Fruit fly (Drosophila melanogaster) whole organism, embryonic: ENCODE data around the gene Hn.

Experiments
- Antp ChIP-seq: fragments of 200-800 bp; sonication (Bioruptor generic); optimal IDR thresholded peaks from 3 replicates; lab custom pipeline; 2016; ENCODE audit warnings: missing biosample characterization, missing genetic modification characterization
- Bdp1 ChIP-seq: fragments of 200-800 bp; sonication (Bioruptor generic); optimal IDR thresholded peaks from 3 replicates; lab custom pipeline; 2016; ENCODE audit warnings: missing biosample characterization, missing genetic modification characterization
- BtbVII ChIP-seq: fragments of 200-800 bp; sonication (Bioruptor generic); optimal IDR thresholded peaks from 3 replicates; lab custom pipeline; 2017; ENCODE audit warnings: missing biosample characterization, mild to moderate bottlenecking, missing genetic modification characterization
- C15 ChIP-seq: fragments of 200-800 bp; sonication (Bioruptor generic); IDR thresholded peaks from 3 replicates; pipeline ENCODE4 v1.3.6; 2022; ENCODE audit warnings: missing biosample characterization, missing genetic modification characterization
- CG10654 ChIP-seq: fragments of 200-800 bp; sonication (Bioruptor generic); optimal IDR thresholded peaks from 2 replicates; lab custom pipeline; 2016; ENCODE audit warnings: missing biosample characterization, missing genetic modification characterization
- CG10959 ChIP-seq: fragments of 200-800 bp; sonication (Bioruptor generic); IDR thresholded peaks from 2 replicates; pipeline ENCODE4 v1.3.6; 2022; ENCODE audit warnings: missing biosample characterization, missing genetic modification characterization
- CG12071 ChIP-seq: fragments of 200-800 bp; sonication (Bioruptor generic); optimal IDR thresholded peaks from 3 replicates; lab custom pipeline; 2018; ENCODE audit warnings: missing biosample characterization, mild to moderate bottlenecking, missing genetic modification characterization
- CG12744 ChIP-seq: fragments of 200-800 bp; sonication (Bioruptor generic); optimal IDR thresholded peaks from 2 replicates; lab custom pipeline; 2016; ENCODE audit warnings: missing biosample characterization, missing genetic modification characterization
- CG12769 ChIP-seq: fragments of 200-800 bp; sonication (Bioruptor generic); optimal IDR thresholded peaks from 2 replicates; lab custom pipeline; 2019; ENCODE audit warnings: missing biosample characterization, mild to moderate bottlenecking, missing genetic modification characterization, moderate library complexity
- CG14014 ChIP-seq: fragments of 200-800 bp; sonication (Bioruptor generic); IDR thresholded peaks from 2 replicates; pipeline ENCODE4 v1.3.6; 2022; ENCODE audit warnings: missing biosample characterization, missing genetic modification characterization
- CG15514 ChIP-seq: fragments of 200-800 bp; sonication (Bioruptor generic); optimal IDR thresholded peaks from 3 replicates; lab custom pipeline; 2017; ENCODE audit warnings: missing biosample characterization, missing genetic modification characterization, mild to moderate bottlenecking, moderate library complexity, missing genetic modification reagents
- CG18619 ChIP-seq: fragments of 200-800 bp; sonication (Bioruptor generic); optimal IDR thresholded peaks from 3 replicates; lab custom pipeline; 2017; ENCODE audit warnings: missing biosample characterization, mild to moderate bottlenecking, missing genetic modification characterization
- CG2116 ChIP-seq: fragments of 200-800 bp; sonication (Bioruptor generic); optimal IDR thresholded peaks from 3 replicates; lab custom pipeline; 2018; ENCODE audit warnings: missing biosample characterization, mild to moderate bottlenecking, missing genetic modification characterization
- CG2120 ChIP-seq: fragments of 200-800 bp; sonication (Bioruptor generic); optimal IDR thresholded peaks from 3 replicates; lab custom pipeline; 2016; ENCODE audit warnings: missing biosample characterization, missing genetic modification characterization
- CG31441 ChIP-seq: fragments of 200-800 bp; sonication (Bioruptor generic); IDR thresholded peaks from 2 replicates; pipeline ENCODE4 v1.3.6; 2022; ENCODE audit warnings: missing biosample characterization, missing genetic modification characterization
- CG3407 ChIP-seq: fragments of 200-800 bp; sonication (Bioruptor generic); optimal IDR thresholded peaks from 2 replicates; lab custom pipeline; 2018; ENCODE audit warnings: missing biosample characterization, mild to moderate bottlenecking, missing genetic modification characterization
- CG7745 ChIP-seq: fragments of 200-800 bp; sonication (Bioruptor generic); optimal IDR thresholded peaks from 2 replicates; lab custom pipeline; 2018; ENCODE audit warnings: missing biosample characterization, mild to moderate bottlenecking, missing genetic modification characterization, moderate library complexity
- CG8478 ChIP-seq: fragments of >200 bp; optimal IDR thresholded peaks from 2 replicates; lab custom pipeline; 2018
- CG8765 ChIP-seq: fragments of 200-800 bp; sonication (Bioruptor generic); IDR thresholded peaks from 2 replicates; pipeline ENCODE4 v1.3.6; 2022; ENCODE audit warnings: missing biosample characterization, missing genetic modification characterization
- CG9727 ChIP-seq: fragments of 200-800 bp; sonication (Bioruptor generic); optimal IDR thresholded peaks from 3 replicates; lab custom pipeline; 2017; ENCODE audit warnings: missing biosample characterization, mild to moderate bottlenecking, missing genetic modification characterization
- D19A ChIP-seq: fragments of 200-800 bp; optimal IDR thresholded peaks from 3 replicates; lab custom pipeline; 2019; ENCODE audit warnings: missing biosample characterization, mild to moderate bottlenecking, missing genetic modification characterization, moderate library complexity
- Dll ChIP-seq: fragments of 200-800 bp; sonication (Bioruptor generic); IDR thresholded peaks from 4 replicates; pipeline ENCODE4 v1.3.6; 2022; ENCODE audit warnings: missing biosample characterization, missing genetic modification characterization; ENCODE audit not compliant: partially characterized antibody
- Drgx ChIP-seq: fragments of 200-800 bp; sonication (Bioruptor generic); IDR thresholded peaks from 2 replicates; pipeline ENCODE4 v1.3.6; 2022; ENCODE audit warnings: missing biosample characterization, missing genetic modification characterization
- Ets65A ChIP-seq: fragments of 200-800 bp; sonication (Bioruptor generic); peaks from one replicate; lab custom pipeline; 2016; ENCODE audit warnings: missing biosample characterization, missing genetic modification characterization
- HLHmδ ChIP-seq: fragments of 200-800 bp; sonication (Bioruptor generic); optimal IDR thresholded peaks from 2 replicates; lab custom pipeline; 2018; ENCODE audit warnings: missing biosample characterization, mild to moderate bottlenecking, missing genetic modification characterization, moderate library complexity
- MBD-R2 ChIP-seq: fragments of 200-800 bp; sonication (Bioruptor generic); IDR thresholded peaks from 2 replicates; pipeline ENCODE4 v1.3.6; 2022; ENCODE audit warnings: missing biosample characterization, missing genetic modification characterization
- Meics ChIP-seq: fragments of 200-800 bp; sonication (Bioruptor generic); optimal IDR thresholded peaks from 2 replicates; lab custom pipeline; 2017; ENCODE audit warnings: missing biosample characterization, mild to moderate bottlenecking, missing genetic modification characterization
- Ptx1 ChIP-seq: fragments of 200-800 bp; sonication (Bioruptor generic); IDR thresholded peaks from 2 replicates; pipeline ENCODE4 v1.3.6; 2022; ENCODE audit warnings: missing biosample characterization, missing genetic modification characterization
- Rfx ChIP-seq: fragments of 200-800 bp; sonication (Bioruptor generic); IDR thresholded peaks from 2 replicates; pipeline ENCODE4 v1.3.6; 2022; ENCODE audit warnings: missing biosample characterization, missing genetic modification characterization
- Six4 ChIP-seq: fragments of 200-800 bp; sonication (Bioruptor generic); optimal IDR thresholded peaks from 2 replicates; lab custom pipeline; 2016; ENCODE audit warnings: missing biosample characterization, missing genetic modification characterization
- amos ChIP-seq: fragments of 200-800 bp; sonication (Bioruptor generic); IDR thresholded peaks from 2 replicates; pipeline ENCODE4 v1.3.6; 2022; ENCODE audit warnings: missing biosample characterization, missing genetic modification characterization; ENCODE audit not compliant: partially characterized antibody
- ap ChIP-seq: fragments of 200-800 bp; sonication (Bioruptor generic); IDR thresholded peaks from 2 replicates; pipeline ENCODE4 v1.3.6; 2022; ENCODE audit warnings: missing biosample characterization, missing genetic modification characterization
- chn ChIP-seq: fragments of 200-800 bp; sonication (Bioruptor generic); optimal IDR thresholded peaks from 2 replicates; lab custom pipeline; 2016; ENCODE audit warnings: missing biosample characterization, missing genetic modification characterization
- crp ChIP-seq, 2 experiments: fragments of 200-800 bp; sonication (Bioruptor generic); optimal IDR thresholded peaks; 2 replicates in 1 of 2; 3 replicates in 1 of 2; lab custom pipeline; 2017; ENCODE audit warnings: missing biosample characterization in 2 of 2, missing genetic modification characterization in 2 of 2, mild to moderate bottlenecking in 1 of 2, moderate library complexity in 1 of 2
- dan ChIP-seq: fragments of 200-800 bp; sonication (Bioruptor generic); IDR thresholded peaks from 2 replicates; pipeline ENCODE4 v1.3.6; 2022; ENCODE audit warnings: missing biosample characterization, missing genetic modification characterization
- dati ChIP-seq: fragments of 200-800 bp; sonication (Bioruptor generic); IDR thresholded peaks from 2 replicates; pipeline ENCODE4 v1.3.6; 2022; ENCODE audit warnings: missing biosample characterization, missing genetic modification characterization
- dmrt99B ChIP-seq: fragments of 200-800 bp; sonication (Bioruptor generic); optimal IDR thresholded peaks from 2 replicates; lab custom pipeline; 2018; ENCODE audit warnings: missing biosample characterization, mild to moderate bottlenecking, missing genetic modification characterization, moderate library complexity
- fd3F ChIP-seq: fragments of 200-800 bp; sonication (Bioruptor generic); optimal IDR thresholded peaks from 2 replicates; lab custom pipeline; 2018; ENCODE audit warnings: missing biosample characterization, mild to moderate bottlenecking, missing genetic modification characterization, moderate library complexity
- gem ChIP-seq: fragments of 200-800 bp; sonication (Bioruptor generic); optimal IDR thresholded peaks from 2 replicates; lab custom pipeline; 2019; ENCODE audit warnings: missing biosample characterization, mild to moderate bottlenecking, missing genetic modification characterization, moderate library complexity
- gfzf ChIP-seq: fragments of 200-800 bp; sonication (Bioruptor generic); optimal IDR thresholded peaks from 2 replicates; lab custom pipeline; 2016; ENCODE audit warnings: missing biosample characterization, mild to moderate bottlenecking, missing genetic modification characterization, moderate library complexity
- jing ChIP-seq: fragments of 200-800 bp; sonication (Bioruptor generic); optimal IDR thresholded peaks from 2 replicates; lab custom pipeline; 2018; ENCODE audit warnings: missing biosample characterization, mild to moderate bottlenecking, missing genetic modification characterization
- nau ChIP-seq: fragments of 200-800 bp; sonication (Bioruptor generic); optimal IDR thresholded peaks from 3 replicates; lab custom pipeline; 2017; ENCODE audit warnings: missing biosample characterization, mild to moderate bottlenecking, missing genetic modification characterization, missing genetic modification reagents
- odd ChIP-seq: fragments of 200-800 bp; sonication (Bioruptor generic); optimal IDR thresholded peaks from 2 replicates; lab custom pipeline; 2017; ENCODE audit warnings: missing biosample characterization, mild to moderate bottlenecking, missing genetic modification characterization
- peb ChIP-seq: fragments of 200-800 bp; sonication (Bioruptor generic); IDR thresholded peaks from 2 replicates; pipeline ENCODE4 v1.3.6; 2022; ENCODE audit warnings: missing biosample characterization, missing genetic modification characterization
- ro ChIP-seq: fragments of 200-800 bp; sonication (Bioruptor generic); IDR thresholded peaks from 2 replicates; pipeline ENCODE4 v1.3.6; 2022; ENCODE audit warnings: missing biosample characterization, missing genetic modification characterization
- sens ChIP-seq: fragments of 200-800 bp; sonication (Bioruptor generic); peaks from one replicate; lab custom pipeline; 2016; ENCODE audit warnings: missing biosample characterization, missing genetic modification characterization
- tgo ChIP-seq: fragments of 200-800 bp; sonication (Bioruptor generic); IDR thresholded peaks from 3 replicates; pipeline ENCODE4 v1.3.6; 2022; ENCODE audit warnings: missing biosample characterization, missing genetic modification characterization
- tin ChIP-seq: fragments of 200-800 bp; sonication (Bioruptor generic); optimal IDR thresholded peaks from 3 replicates; lab custom pipeline; 2016; ENCODE audit warnings: missing biosample characterization, missing genetic modification characterization
- trem ChIP-seq: fragments of 200-800 bp; optimal IDR thresholded peaks from 3 replicates; lab custom pipeline; 2019; ENCODE audit warnings: missing biosample characterization, mild to moderate bottlenecking, missing genetic modification characterization, moderate library complexity
- wdn ChIP-seq: fragments of 200-800 bp; sonication (Bioruptor generic); IDR thresholded peaks from 2 replicates; pipeline ENCODE4 v1.3.6; 2022; ENCODE audit warnings: missing biosample characterization, missing genetic modification characterization

Hn gene

dm6 chr3L:7809289-7810099 lies 49.2 kb downstream of the Hn start, which contains the start of gene CG32369 (continued):
- peak; percentile 0 for TF ChIP-seq CG10654 (GFP tag; lab: Kevin White, UChicago)
- no peak for TF ChIP-seq wdn (GFP tag; lab: Robert Waterston, UW)
- TF ChIP-seq dan (GFP tag; lab: Robert Waterston, UW), result no peak
- peak; percentile 50 for TF ChIP-seq nau (GFP tag; lab: Kevin White, UChicago)
- TF ChIP-seq CG12071, result peak; percentile 33
- TF ChIP-seq MBD-R2 (GFP tag; lab: Robert Waterston, UW), result 0 out of 2 replicates have a peak, but pooled peaks have one; percentile 23
- peak; percentile 13 for TF ChIP-seq CG18619 (GFP tag; lab: Kevin White, UChicago)
- TF ChIP-seq fd3F (GFP tag; lab: Kevin White, UChicago), result no peak
- no peak for TF ChIP-seq CG12744 (GFP tag; lab: Kevin White, UChicago)
- TF ChIP-seq Antp (GFP tag; lab: Kevin White, UChicago), result no peak
- TF ChIP-seq CG31441 (GFP tag; lab: Robert Waterston, UW), result no peak
- no peak for TF ChIP-seq Ptx1 (GFP tag; lab: Robert Waterston, UW)
- no peak for TF ChIP-seq tin (GFP tag; lab: Kevin White, UChicago)
- TF ChIP-seq Drgx (GFP tag; lab: Robert Waterston, UW), result peak; percentile 93
- peak; percentile 19 for TF ChIP-seq gem (tag; lab: Kevin White, UChicago)
- TF ChIP-seq tgo, result peak; percentile 44; the same call in 1 of the 3 replicates
- peak; percentile 43 for TF ChIP-seq Meics (GFP tag; lab: Kevin White, UChicago)
- TF ChIP-seq ro (GFP tag; lab: Robert Waterston, UW), result no peak
- TF ChIP-seq gfzf (GFP tag; lab: Kevin White, UChicago), result no peak
- no peak for TF ChIP-seq CG8765
- no peak for TF ChIP-seq CG12769 (tag; lab: Kevin White, UChicago)
- TF ChIP-seq CG2120 (GFP tag; lab: Kevin White, UChicago), result peak; percentile 24
- TF ChIP-seq chn, result peak; percentile 24
- no peak for TF ChIP-seq trem (tag; lab: Kevin White, UChicago)
- no peak for TF ChIP-seq dati (GFP tag; lab: Robert Waterston, UW)
- peak; percentile 8; the same call in 1 of the 2 replicates for TF ChIP-seq CG14014 (GFP tag; lab: Robert Waterston, UW)
- TF ChIP-seq sens (GFP tag; lab: Kevin White, UChicago), result peak; percentile 90
- TF ChIP-seq odd (GFP tag; lab: Kevin White, UChicago), result peak; percentile 30
- TF ChIP-seq C15 (GFP tag; lab: Robert Waterston, UW), result peak; percentile 44; the same call in 1 of the 3 replicates
- peak; percentile 41 for TF ChIP-seq CG9727 (GFP tag; lab: Kevin White, UChicago)
- no peak for TF ChIP-seq Ets65A (GFP tag; lab: Kevin White, UChicago)
- 0 out of 4 replicates have a peak, but pooled peaks have one; percentile 46 for TF ChIP-seq Dll (GFP tag; lab: Robert Waterston, UW)
- no peak for TF ChIP-seq CG7745
- TF ChIP-seq CG3407, result no peak
- TF ChIP-seq jing (GFP tag; lab: Kevin White, UChicago), result no peak
- TF ChIP-seq crp (GFP tag; optimal IDR thresholded peaks at IDR 0.05; lab: Kevin White, UChicago), result no peak
- TF ChIP-seq Rfx (GFP tag; lab: Robert Waterston, UW), result 0 out of 2 replicates have a peak, but pooled peaks have one; percentile 32
- peak; percentile 80 for TF ChIP-seq BtbVII (GFP tag; lab: Kevin White, UChicago)
- TF ChIP-seq Six4 (GFP tag; lab: Kevin White, UChicago), result no peak
- no peak for TF ChIP-seq peb
- TF ChIP-seq HLHmδ (GFP tag; lab: Kevin White, UChicago), result peak; percentile 19
- TF ChIP-seq CG10959 (GFP tag; lab: Robert Waterston, UW), result no peak
- no peak for TF ChIP-seq CG8478 (lab: Kevin White, UChicago)
- peak; percentile 49 for TF ChIP-seq dmrt99B (tag; lab: Kevin White, UChicago)
- TF ChIP-seq ap (GFP tag; lab: Robert Waterston, UW), result no peak
- no peak for TF ChIP-seq Bdp1 (GFP tag; lab: Kevin White, UChicago)
- no peak; the same call in 1 of the 2 replicates for TF ChIP-seq amos (GFP tag; lab: Robert Waterston, UW)
- no peak for TF ChIP-seq D19A
- TF ChIP-seq CG2116 (GFP tag; lab: Kevin White, UChicago), result no peak
- TF ChIP-seq CG15514 (GFP tag; lab: Kevin White, UChicago), result peak; percentile 35
